Fruit fly (Drosophila melanogaster) whole organism: ENCODE measurements around the gene vri.

ENCODE experiments used
- CG8478 ChIP-seq: fragments of >200 bp; optimal IDR thresholded peaks from 2 replicates; lab custom pipeline; 2018; ENCODE audit warnings: inconsistent platforms
- Dll ChIP-seq: fragments of >200 bp; optimal IDR thresholded peaks from 2 replicates; lab custom pipeline; 2017
- EcR ChIP-seq, 2 experiments: fragments of >200 bp; optimal IDR thresholded peaks; 2 replicates each; lab custom pipeline; 2017; ENCODE audit warnings: missing biosample characterization in 2 of 2, missing genetic modification characterization in 2 of 2, missing genetic modification reagents in 2 of 2
- usp ChIP-seq: fragments of >200 bp; optimal IDR thresholded peaks from 2 replicates; lab custom pipeline; 2017; ENCODE audit warnings: missing biosample characterization, missing genetic modification characterization, mixed read lengths

dm6 chr2L:5285860-5286259 lies 2.9 kb upstream of the vri start:
- no peak for TF ChIP-seq CG8478 (lab: Kevin White, UChicago)
- TF ChIP-seq usp (GFP tag; lab: Kevin White, UChicago), result no peak
- TF ChIP-seq EcR (GFP tag; optimal IDR thresholded peaks at IDR 0.05; lab: Kevin White, UChicago), result no peak
- TF ChIP-seq Dll, result no peak
